Fruit fly (Drosophila melanogaster) whole organism, wandering third instar larva: Measurements from ENCODE around the gene sty.
A peak's percentile ranks its signal among the peaks of the same experiment; 100 is the strongest.

Source experiments
- Abd-B ChIP-seq: fragments of >200 bp; optimal IDR thresholded peaks from 2 replicates; lab custom pipeline; 2017; ENCODE audit warnings: missing biosample characterization, missing genetic modification characterization
- CG32264 ChIP-seq: fragments of 200-800 bp; sonication (Bioruptor generic); optimal IDR thresholded peaks from 2 replicates; lab custom pipeline; 2016; ENCODE audit warnings: missing biosample characterization, missing genetic modification characterization
- CG9705 ChIP-seq: fragments of 200-800 bp; sonication (Bioruptor generic); optimal IDR thresholded peaks from 2 replicates; lab custom pipeline; 2018; ENCODE audit warnings: missing biosample characterization, mild to moderate bottlenecking, missing genetic modification characterization
- CrebA ChIP-seq: fragments of 200-800 bp; sonication (Bioruptor generic); optimal IDR thresholded peaks from 2 replicates; lab custom pipeline; 2016; ENCODE audit warnings: missing biosample characterization, mild to moderate bottlenecking, missing genetic modification characterization, borderline replicate concordance
- Dfd ChIP-seq: fragments of >200 bp; optimal IDR thresholded peaks from 2 replicates; lab custom pipeline; 2017; ENCODE audit warnings: missing biosample characterization, missing genetic modification characterization
- Dif ChIP-seq: fragments of 200-275, 200-300 bp; sonication (Bioruptor generic); optimal IDR thresholded peaks from 2 replicates; lab custom pipeline; 2018; ENCODE audit warnings: missing biosample characterization, missing genetic modification characterization; ENCODE audit not compliant: partially characterized antibody
- GATAd ChIP-seq: sonication (Bioruptor generic); optimal IDR thresholded peaks from 2 replicates; lab custom pipeline; 2016; ENCODE audit warnings: missing biosample characterization, missing genetic modification characterization
- HLH106 ChIP-seq: fragments of 200-800 bp; optimal IDR thresholded peaks from 3 replicates; lab custom pipeline; 2019; ENCODE audit warnings: missing biosample characterization, mild to moderate bottlenecking, missing genetic modification characterization, moderate library complexity
- Hnf4 ChIP-seq: fragments of 200-800 bp; sonication (Bioruptor generic); optimal IDR thresholded peaks from 2 replicates; lab custom pipeline; 2016; ENCODE audit warnings: missing biosample characterization, mild to moderate bottlenecking, missing genetic modification characterization
- Hr78 ChIP-seq: fragments of >200 bp; optimal IDR thresholded peaks from 2 replicates; lab custom pipeline; 2017; ENCODE audit warnings: missing biosample characterization, missing genetic modification characterization
- Hr83 ChIP-seq: fragments of 200-300 bp; sonication (Bioruptor generic); optimal IDR thresholded peaks from 2 replicates; lab custom pipeline; 2016; ENCODE audit warnings: missing biosample characterization, mild to moderate bottlenecking, missing genetic modification characterization, moderate library complexity; ENCODE audit not compliant: poor library complexity, severe bottlenecking
- Jra ChIP-seq: sonication (Bioruptor generic); optimal IDR thresholded peaks from 2 replicates; lab custom pipeline; 2016; ENCODE audit warnings: missing biosample characterization, missing genetic modification characterization
- Mio ChIP-seq: sonication (Bioruptor generic); optimal IDR thresholded peaks from 2 replicates; lab custom pipeline; 2016; ENCODE audit warnings: missing biosample characterization, missing genetic modification characterization
- Myc ChIP-seq: fragments of >200 bp; optimal IDR thresholded peaks from 2 replicates; lab custom pipeline; 2017
- N ChIP-seq: fragments of >200 bp; optimal IDR thresholded peaks from 2 replicates; lab custom pipeline; 2018; ENCODE audit warnings: missing biosample characterization, missing external identifiers, missing genetic modification characterization
- OdsH ChIP-seq: fragments of 200-800 bp; sonication (Bioruptor generic); optimal IDR thresholded peaks from 2 replicates; lab custom pipeline; 2016; ENCODE audit warnings: missing biosample characterization, mild to moderate bottlenecking, missing genetic modification characterization
- Rel ChIP-seq, 2 experiments: fragments of 200-800 bp; sonication (Bioruptor generic) in 1 of 2; optimal IDR thresholded peaks; 2 replicates in 1 of 2; 3 replicates in 1 of 2; lab custom pipeline; 2016 to 2019; ENCODE audit warnings: mild to moderate bottlenecking in 2 of 2, missing biosample characterization in 2 of 2, missing genetic modification characterization in 2 of 2, moderate library complexity in 1 of 2
- Sp1 ChIP-seq: fragments of 200-800 bp; sonication (Bioruptor generic); optimal IDR thresholded peaks from 3 replicates; lab custom pipeline; 2019; ENCODE audit warnings: missing biosample characterization, mild to moderate bottlenecking, missing genetic modification characterization, moderate library complexity
- Vsx2 ChIP-seq: fragments of 200-300, 225-300 bp; sonication (Bioruptor generic); optimal IDR thresholded peaks from 2 replicates; lab custom pipeline; 2018; ENCODE audit warnings: missing biosample characterization, missing genetic modification characterization; ENCODE audit not compliant: partially characterized antibody
- br ChIP-seq: fragments of 200-800 bp; sonication (Bioruptor generic); optimal IDR thresholded peaks from 2 replicates; lab custom pipeline; 2016; ENCODE audit warnings: missing biosample characterization, missing genetic modification characterization
- brk ChIP-seq: fragments of 200-800 bp; sonication (Bioruptor generic); optimal IDR thresholded peaks from 2 replicates; lab custom pipeline; 2016; ENCODE audit warnings: missing biosample characterization, mild to moderate bottlenecking, missing genetic modification characterization
- dl ChIP-seq, 2 experiments: fragments of 175-275, 200-275 bp in 1 of 2; fragments of 200-275 bp in 1 of 2; sonication (Bioruptor generic); optimal IDR thresholded peaks; lab custom pipeline; 2018; ENCODE audit warnings: mild to moderate bottlenecking in 2 of 2, missing biosample characterization in 2 of 2, missing genetic modification characterization in 2 of 2, moderate library complexity in 2 of 2; ENCODE audit not compliant: partially characterized antibody in 2 of 2, insufficient read depth in 1 of 2
- dmrt93B ChIP-seq: fragments of 200-800 bp; sonication (Bioruptor generic); optimal IDR thresholded peaks from 2 replicates; lab custom pipeline; 2018; ENCODE audit warnings: missing biosample characterization, mild to moderate bottlenecking, missing genetic modification characterization
- dsf ChIP-seq: sonication (Bioruptor generic); optimal IDR thresholded peaks from 2 replicates; lab custom pipeline; 2016; ENCODE audit warnings: missing biosample characterization, missing genetic modification characterization, borderline replicate concordance
- ey ChIP-seq: fragments of 200-800 bp; sonication (Bioruptor generic); optimal IDR thresholded peaks from 2 replicates; lab custom pipeline; 2016; ENCODE audit warnings: missing biosample characterization, missing genetic modification characterization
- foxo ChIP-seq, 2 experiments: fragments of 200-800 bp; sonication (Bioruptor generic); optimal IDR thresholded peaks; 2 replicates in 1 of 2; 3 replicates in 1 of 2; lab custom pipeline; 2016 to 2017; ENCODE audit warnings: missing biosample characterization in 2 of 2, missing genetic modification characterization in 2 of 2
- fru ChIP-seq: fragments of 200-800 bp; sonication (Bioruptor generic); optimal IDR thresholded peaks from 3 replicates; lab custom pipeline; 2016; ENCODE audit warnings: missing biosample characterization, mild to moderate bottlenecking, missing genetic modification characterization
- h ChIP-seq: fragments of 200-800 bp; sonication (Bioruptor generic); optimal IDR thresholded peaks from 3 replicates; lab custom pipeline; 2016; ENCODE audit warnings: missing biosample characterization, mild to moderate bottlenecking, missing genetic modification characterization
- jim ChIP-seq: fragments of 175-275, 200-325 bp; sonication (Bioruptor generic); optimal IDR thresholded peaks from 2 replicates; lab custom pipeline; 2016; ENCODE audit warnings: missing biosample characterization, mild to moderate bottlenecking, missing genetic modification characterization
- lola ChIP-seq: fragments of >200 bp; optimal IDR thresholded peaks from 2 replicates; lab custom pipeline; 2017; ENCODE audit warnings: missing biosample characterization, missing genetic modification characterization
- pan ChIP-seq: fragments of >200 bp; optimal IDR thresholded peaks from 2 replicates; lab custom pipeline; 2017
- psq ChIP-seq: fragments of 200-800 bp; sonication (Bioruptor generic); optimal IDR thresholded peaks from 3 replicates; lab custom pipeline; 2017; ENCODE audit warnings: missing biosample characterization, mild to moderate bottlenecking, missing genetic modification characterization, moderate library complexity
- rgr ChIP-seq: fragments of 200-800 bp; sonication (Bioruptor generic); optimal IDR thresholded peaks from 3 replicates; lab custom pipeline; 2016; ENCODE audit warnings: missing biosample characterization, mild to moderate bottlenecking, missing genetic modification characterization
- sage ChIP-seq: fragments of 200-800 bp; sonication (Bioruptor generic); optimal IDR thresholded peaks from 2 replicates; lab custom pipeline; 2016; ENCODE audit warnings: missing biosample characterization, mild to moderate bottlenecking, missing genetic modification characterization
- sv ChIP-seq: fragments of 200-800 bp; sonication (Bioruptor generic); optimal IDR thresholded peaks from 3 replicates; lab custom pipeline; 2016; ENCODE audit warnings: missing biosample characterization, missing genetic modification characterization
- tai ChIP-seq: sonication (Bioruptor generic); optimal IDR thresholded peaks from 2 replicates; lab custom pipeline; 2016; ENCODE audit warnings: missing biosample characterization, missing genetic modification characterization
- usp ChIP-seq: fragments of >200 bp; optimal IDR thresholded peaks from 2 replicates; lab custom pipeline; 2017; ENCODE audit warnings: missing biosample characterization, missing genetic modification characterization
- woc ChIP-seq: sonication (Bioruptor generic); optimal IDR thresholded peaks from 2 replicates; lab custom pipeline; 2016; ENCODE audit warnings: missing biosample characterization, mild to moderate bottlenecking, missing genetic modification characterization

Gene sty

DNA sequence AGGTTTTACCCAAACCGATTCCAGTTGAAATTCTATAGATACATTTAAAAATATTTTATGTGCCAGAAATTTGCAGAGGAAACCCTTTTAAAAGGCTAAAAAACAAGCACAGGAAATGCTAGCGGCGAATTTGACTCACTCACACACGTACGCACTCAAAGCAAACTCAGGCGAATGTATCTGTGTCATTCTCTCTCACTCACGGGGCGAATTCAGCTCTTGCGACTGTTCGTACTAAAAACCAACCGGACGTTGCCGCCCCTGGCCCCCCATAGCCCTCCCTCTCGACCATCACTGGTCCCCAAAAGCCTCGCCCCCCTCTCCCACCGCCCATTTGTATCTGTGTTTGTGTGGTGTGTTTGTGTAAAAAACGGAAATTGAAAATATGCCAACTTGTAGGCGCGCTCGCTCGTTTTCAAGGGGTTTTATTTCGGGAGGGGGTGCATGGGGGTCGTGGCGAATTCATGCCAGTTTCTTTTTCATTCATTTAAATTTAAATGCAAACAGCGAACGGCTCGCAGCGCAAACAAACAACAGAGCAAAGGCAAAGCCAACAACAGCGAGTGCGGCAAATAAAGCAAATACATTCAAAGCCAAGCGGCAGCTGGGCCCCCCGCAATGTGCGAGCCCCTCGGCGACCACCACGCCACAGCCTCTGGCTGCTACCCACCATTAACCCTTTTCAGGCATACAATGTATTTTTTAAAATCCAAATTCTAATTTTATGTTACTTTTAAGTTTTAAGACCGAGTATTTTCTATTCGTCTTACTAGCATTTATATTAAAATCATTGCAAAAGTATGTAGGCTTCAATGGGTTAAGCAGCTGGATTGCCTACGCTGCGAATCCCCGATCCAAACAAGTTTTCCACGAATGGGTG is 6.3 kb downstream of the sty start:
- TF ChIP-seq Dfd (no peak), ey (GFP tag; lab: Kevin White, UChicago) (peak; percentile 70), rgr (peak; percentile 70), pan (lab: Kevin White, UChicago) (no peak), jim (GFP tag; lab: Kevin White, UChicago) (no peak), Abd-B (GFP tag; lab: Kevin White, UChicago) (no peak), dsf (GFP tag; lab: Kevin White, UChicago) (peak; percentile 24), fru (GFP tag; lab: Kevin White, UChicago) (peak; percentile 68), N (GFP tag; lab: Kevin White, UChicago) (peak; percentile 61), foxo (GFP tag; optimal IDR thresholded peaks at IDR 0.05; lab: Kevin White, UChicago) (peak in 1 of 2 experiments; percentile 40), br (GFP tag; lab: Kevin White, UChicago) (peak; percentile 77), Mio (GFP tag; lab: Kevin White, UChicago) (no peak), OdsH (GFP tag; lab: Kevin White, UChicago) (peak; percentile 57), Hr83 (GFP tag; lab: Kevin White, UChicago) (no peak), woc (peak; percentile 69), psq (GFP tag; lab: Kevin White, UChicago) (peak; percentile 71), brk (GFP tag; lab: Kevin White, UChicago) (no peak), dl (GFP tag; optimal IDR thresholded peaks at IDR 0.05; lab: Kevin White, UChicago; ENCODE audit: insufficient read depth in 1 of 2, partially characterized antibody in 2 of 2) (peak in 1 of 2 experiments; percentile 24), GATAd (peak; percentile 28), Vsx2 (GFP tag; lab: Kevin White, UChicago) (no peak), CrebA (GFP tag; lab: Kevin White, UChicago) (peak; percentile 4), Dif (GFP tag; lab: Kevin White, UChicago) (peak; percentile 63), CG9705 (GFP tag; lab: Kevin White, UChicago) (peak; percentile 81), tai (GFP tag; lab: Kevin White, UChicago) (no peak), HLH106 (tag; lab: Kevin White, UChicago) (peak; percentile 72), sv (GFP tag; lab: Kevin White, UChicago) (no peak), sage (no peak), Sp1 (GFP tag; lab: Kevin White, UChicago) (peak; percentile 78), CG32264 (GFP tag; lab: Kevin White, UChicago) (peak; percentile 29), Jra (GFP tag; lab: Kevin White, UChicago) (peak; percentile 20), usp (no peak), lola (GFP tag; lab: Kevin White, UChicago) (no peak), Myc (lab: Kevin White, UChicago) (peak; percentile 3), Hr78 (GFP tag; lab: Kevin White, UChicago) (peak; percentile 25), h (GFP tag; lab: Kevin White, UChicago) (peak; percentile 72), Hnf4 (peak; percentile 60), Rel (GFP tag; optimal IDR thresholded peaks at IDR 0.05; lab: Kevin White, UChicago) (no peak), Rel (tag; optimal IDR thresholded peaks at IDR 0.05; lab: Kevin White, UChicago) (peak; percentile 84), dmrt93B (GFP tag; lab: Kevin White, UChicago) (peak; percentile 19)

DNA sequence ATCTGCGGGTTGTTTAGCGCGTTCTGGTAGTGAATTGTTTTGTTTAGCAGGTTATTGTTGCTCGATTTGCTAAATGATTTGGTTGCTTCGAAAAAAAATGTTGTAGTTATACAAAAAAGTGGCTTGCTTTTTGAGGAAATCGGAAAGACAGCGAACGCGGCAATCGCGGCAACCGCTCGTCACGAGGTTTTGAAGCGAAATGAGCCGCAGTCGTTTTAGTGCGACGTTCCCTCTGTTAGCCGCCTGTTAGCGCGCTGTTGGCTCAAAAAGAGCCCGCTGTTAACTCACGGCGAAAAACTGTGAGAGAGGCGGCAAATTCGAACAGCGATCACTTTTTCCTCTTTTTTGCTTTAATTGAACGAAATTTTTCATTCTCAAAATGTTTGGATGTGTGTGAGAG is 7.0 kb downstream of the sty start:
- TF ChIP-seq tai (GFP tag; lab: Kevin White, UChicago) (peak; percentile 38), N (GFP tag; lab: Kevin White, UChicago) (no peak), brk (GFP tag; lab: Kevin White, UChicago) (no peak), Hr83 (GFP tag; lab: Kevin White, UChicago) (peak; percentile 54), CG32264 (GFP tag; lab: Kevin White, UChicago) (no peak), woc (no peak), rgr (peak; percentile 24), OdsH (GFP tag; lab: Kevin White, UChicago) (no peak)
